Worm (Caenorhabditis elegans): ENCODE data around the gene atx-2.
"Not testable (repeated sequence)": the region's sequence is repeated elsewhere in the genome, so short reads cannot be mapped to it uniquely, and the experiment has no call there.

Gene atx-2

DNA sequence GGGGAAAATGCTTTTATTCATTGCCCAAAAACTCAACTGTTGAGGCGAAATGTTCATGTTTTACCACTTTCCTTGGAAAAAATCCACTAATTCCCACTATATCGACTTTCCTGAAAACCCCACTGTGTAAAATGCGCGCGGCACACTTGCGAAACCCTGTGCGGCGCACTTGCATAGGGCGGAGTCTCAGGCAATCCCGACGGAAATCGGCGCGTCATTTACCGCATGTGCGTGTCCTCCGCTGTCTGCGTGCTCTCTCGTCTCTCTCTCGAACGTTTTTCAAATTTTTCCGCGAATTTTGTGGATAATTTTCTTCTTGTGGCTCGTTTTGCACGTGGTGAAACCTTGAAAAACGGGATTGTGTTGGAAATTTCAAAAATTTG, at the start of gene atx-2:
Gene atx-2 (plus strand): TSS at position 226 of the 383 bp plus-strand sequence.
- TF ChIP-seq unc-62 (GFP tag; optimal IDR thresholded peaks at IDR 0.05), result no peak

ce11 chrIII:10415822-10416221, 45.4 kb upstream of the atx-2 start, which contains the start of gene ymel-1:
Gene ymel-1 (plus strand): TSS chrIII:10416139.
- no peak for TF ChIP-seq unc-62 (GFP tag; optimal IDR thresholded peaks at IDR 0.05)

DNA sequence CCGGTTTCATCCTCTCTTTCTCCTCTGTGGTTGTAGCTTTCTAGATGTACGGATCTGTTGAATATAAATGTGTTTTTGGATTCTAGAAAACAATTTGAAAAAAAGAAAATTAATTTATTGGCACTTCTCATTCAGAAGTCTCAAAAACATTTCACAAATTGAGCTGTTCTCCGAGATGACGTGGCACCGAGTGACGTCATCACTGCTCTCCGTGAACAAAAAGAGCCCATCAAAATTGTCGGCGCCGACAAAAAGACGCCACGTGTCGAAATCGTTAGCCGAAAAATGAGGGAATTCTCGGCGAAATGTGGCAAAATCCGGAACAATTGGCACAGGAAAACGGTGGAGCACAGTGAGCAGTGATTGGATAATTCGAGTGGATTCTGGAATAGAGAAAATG, 39.5 kb upstream of the atx-2 start:
- TF ChIP-seq unc-62 (GFP tag; optimal IDR thresholded peaks at IDR 0.05), result no peak

DNA sequence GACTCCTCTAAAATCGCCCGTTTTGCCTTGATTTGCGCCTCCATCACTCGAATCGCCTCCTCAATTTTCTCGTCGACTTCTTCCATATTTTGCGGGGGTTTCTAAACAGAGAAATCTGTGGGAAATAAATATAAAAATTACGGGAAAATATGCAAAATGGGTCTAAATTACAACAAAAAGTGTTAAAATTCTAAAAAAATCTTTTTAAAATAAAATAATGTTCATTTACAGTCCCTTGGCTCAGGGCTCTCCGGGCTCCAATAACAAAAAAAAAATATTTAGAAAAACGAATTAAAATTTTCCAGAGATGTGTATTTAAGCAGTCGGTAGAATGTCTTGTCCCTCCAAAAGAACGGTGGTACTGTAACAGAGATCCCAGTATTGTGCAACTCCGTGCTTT, 37.3 kb upstream of the atx-2 start, which contains the start of gene M03C11.6:
Gene M03C11.6 (minus strand): TSS at position 101 of the 400 bp plus-strand sequence.
- TF ChIP-seq unc-62 (GFP tag; optimal IDR thresholded peaks at IDR 0.05), result no peak

ce11 chrIII:10427882-10428281, 33.3 kb upstream of the atx-2 start, which contains the start of gene prp-3:
Gene prp-3 (minus strand): TSS chrIII:10427982.
- TF ChIP-seq unc-62 (GFP tag; optimal IDR thresholded peaks at IDR 0.05), result no peak

ce11 chrIII:10432104-10432503, 29.1 kb upstream of the atx-2 start:
- no peak for TF ChIP-seq unc-62 (GFP tag; optimal IDR thresholded peaks at IDR 0.05)

- TF ChIP-seq unc-62 (GFP tag; optimal IDR thresholded peaks at IDR 0.05), result not testable (repeated sequence)
These were observed 25.0 kb upstream of the atx-2 start, which contains the start of the genes smrd-1 and enu-3.1 for ce11 chrIII:10435938-10436842. Gene smrd-1 (minus strand): TSS chrIII:10435988. Gene enu-3.1 (plus strand): TSS chrIII:10436276.

ce11 chrIII:10438780-10439179, 22.4 kb upstream of the atx-2 start, which contains the start of gene H04D03.6:
Gene H04D03.6 (minus strand): TSS chrIII:10438880.
- not testable (repeated sequence) for TF ChIP-seq unc-62 (GFP tag; optimal IDR thresholded peaks at IDR 0.05)

ce11 chrIII:10442355-10443140, 18.6 kb upstream of the atx-2 start, which contains the start of the genes H04D03.2 and ecps-2:
Gene H04D03.2 (minus strand): TSS chrIII:10442405.
Gene ecps-2 (plus strand): TSS chrIII:10443090.
- no peak for TF ChIP-seq unc-62 (GFP tag; optimal IDR thresholded peaks at IDR 0.05)

ce11 chrIII:10446730-10447129, 14.5 kb upstream of the atx-2 start, which contains the start of gene H04D03.7:
Gene H04D03.7 (minus strand): TSS chrIII:10446830.
- TF ChIP-seq unc-62 (GFP tag; optimal IDR thresholded peaks at IDR 0.05), result no peak

- no peak for TF ChIP-seq unc-62 (GFP tag; optimal IDR thresholded peaks at IDR 0.05)
These were observed 10.2 kb upstream of the atx-2 start, which contains the start of gene H04D03.4 for ce11 chrIII:10451012-10451411. Gene H04D03.4 (minus strand): TSS chrIII:10451112.

DNA sequence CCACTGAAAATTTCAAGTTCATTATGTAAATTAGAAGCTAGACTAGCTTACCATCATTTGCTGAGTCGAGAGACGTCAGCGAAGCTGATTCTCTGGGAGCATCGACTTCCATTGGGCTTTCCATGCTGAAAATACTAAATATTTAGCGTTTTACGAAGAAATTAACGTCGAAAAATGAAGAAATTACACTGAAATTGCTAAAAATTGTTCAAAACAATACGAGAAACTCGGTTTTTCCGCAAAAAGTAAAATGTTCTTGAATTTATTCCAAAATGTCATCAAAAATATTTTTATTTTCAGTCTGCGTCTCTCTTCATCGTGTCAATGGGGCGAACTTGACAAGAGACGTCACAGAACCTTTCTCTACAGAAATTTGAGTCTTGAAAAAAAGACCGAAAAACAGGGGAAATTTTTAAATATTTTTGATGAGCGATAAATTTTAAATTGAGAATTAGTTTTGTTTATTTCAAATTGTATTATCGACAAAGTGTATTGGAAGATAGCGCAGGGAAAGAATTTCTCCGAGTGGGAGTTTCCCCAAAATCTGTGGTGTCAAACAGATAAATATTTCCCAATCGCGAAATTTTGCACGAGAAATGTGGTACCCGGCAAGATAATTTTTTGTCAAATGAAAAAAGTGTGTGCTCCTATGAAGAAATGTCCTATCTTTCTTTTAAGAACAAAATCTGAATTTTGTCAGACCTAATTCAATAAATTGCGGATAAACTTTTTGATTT, 594 bp upstream of the atx-2 start, which contains the start of gene ecps-1:
Gene ecps-1 (minus strand): TSS at position 125 of the 737 bp plus-strand sequence.
- no peak for TF ChIP-seq unc-62 (GFP tag; optimal IDR thresholded peaks at IDR 0.05)

DNA sequence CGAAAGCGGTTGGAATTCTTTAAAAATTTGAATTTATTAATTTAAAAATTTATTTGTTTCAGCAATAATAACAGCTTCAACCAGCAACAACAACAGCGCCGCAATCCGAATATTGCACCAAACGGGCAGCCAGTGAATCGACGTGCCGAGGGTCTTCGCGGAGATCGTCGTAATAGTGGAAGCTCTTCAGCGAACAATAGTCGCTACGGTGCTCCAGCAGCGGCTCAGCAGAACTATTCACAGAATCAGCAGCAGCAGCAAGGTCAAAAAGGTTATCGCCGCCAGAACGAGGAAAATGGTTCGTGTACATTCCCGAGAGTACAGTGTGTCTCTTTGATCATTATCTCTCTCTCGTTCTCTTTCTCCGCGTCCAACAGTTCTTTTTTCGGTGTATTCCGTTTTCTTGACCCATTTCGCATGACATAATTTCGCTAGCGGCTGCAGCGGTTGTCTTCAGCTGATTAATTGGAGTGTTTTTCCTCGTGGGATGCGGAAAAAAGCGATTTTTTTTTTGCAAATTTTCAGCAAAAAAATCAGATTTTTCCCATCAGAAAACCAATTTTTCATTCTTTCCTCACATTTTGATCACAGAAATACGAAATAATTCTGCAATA, 1.9 kb downstream of the atx-2 start:
- TF ChIP-seq unc-62 (GFP tag; optimal IDR thresholded peaks at IDR 0.05), result no peak

DNA sequence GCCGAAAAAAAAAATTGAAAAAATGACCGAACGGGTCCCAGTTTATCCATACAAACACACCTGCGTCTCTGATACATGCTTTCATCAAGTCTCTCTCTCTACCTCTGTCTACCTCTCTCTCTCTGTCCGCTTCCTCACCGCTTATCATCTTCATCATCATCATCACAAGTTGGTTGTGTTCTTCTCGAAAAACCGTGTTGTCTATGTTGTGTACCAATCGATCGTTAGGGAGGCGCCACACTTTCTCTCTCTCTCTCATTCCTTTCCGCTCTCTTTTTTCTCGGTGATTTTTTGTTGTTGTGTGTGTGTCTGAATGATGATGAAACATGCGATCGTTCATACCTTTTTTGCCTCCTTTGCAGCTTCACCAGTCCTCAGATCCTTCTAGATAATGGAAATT, 2.5 kb downstream of the atx-2 start:
- no peak for TF ChIP-seq unc-62 (GFP tag; optimal IDR thresholded peaks at IDR 0.05)

DNA sequence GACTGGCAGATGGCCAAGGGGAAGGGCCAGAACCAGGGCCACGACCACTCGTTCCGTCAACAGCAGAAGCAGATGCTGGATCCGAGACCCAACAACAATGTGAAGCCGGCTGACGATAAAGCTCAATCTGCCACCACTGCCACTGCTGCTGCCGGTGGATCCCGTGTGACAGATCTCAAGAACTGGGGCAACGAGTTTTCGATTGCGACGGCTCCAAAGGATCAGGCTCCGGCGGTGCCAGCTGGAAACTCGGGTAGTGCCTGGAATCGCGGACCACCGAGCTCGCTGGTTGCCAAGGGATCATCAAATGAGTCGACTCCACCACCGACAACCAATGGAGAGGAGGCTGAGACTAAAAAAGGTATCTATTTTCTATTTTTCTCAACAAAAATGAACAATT, 3.3 kb downstream of the atx-2 start:
- TF ChIP-seq unc-62 (GFP tag; optimal IDR thresholded peaks at IDR 0.05), result no peak

All from whole organism, dauer.